Worm (Caenorhabditis elegans) whole organism, L2 larva: Measurements from ENCODE around the gene pid-1.

Experiments
- egl-27 ChIP-seq: sonication (generic microtip); optimal IDR thresholded peaks from 3 replicates; lab custom pipeline; 2017; ENCODE audit warnings: missing biosample characterization, missing genetic modification reagents, missing genetic modification characterization
- nhr-11 ChIP-seq: fragments of 150-350 bp; optimal IDR thresholded peaks from 2 replicates; lab custom pipeline; 2014; ENCODE audit warnings: missing biosample characterization, missing genetic modification characterization
- nhr-21 ChIP-seq: fragments of 150-350 bp; optimal IDR thresholded peaks from 2 replicates; lab custom pipeline; 2014; ENCODE audit warnings: missing biosample characterization, missing genetic modification characterization
- ztf-11 ChIP-seq: sonication (generic microtip); optimal IDR thresholded peaks from 2 replicates; lab custom pipeline; 2017; ENCODE audit warnings: missing biosample characterization, missing genetic modification characterization

DNA sequence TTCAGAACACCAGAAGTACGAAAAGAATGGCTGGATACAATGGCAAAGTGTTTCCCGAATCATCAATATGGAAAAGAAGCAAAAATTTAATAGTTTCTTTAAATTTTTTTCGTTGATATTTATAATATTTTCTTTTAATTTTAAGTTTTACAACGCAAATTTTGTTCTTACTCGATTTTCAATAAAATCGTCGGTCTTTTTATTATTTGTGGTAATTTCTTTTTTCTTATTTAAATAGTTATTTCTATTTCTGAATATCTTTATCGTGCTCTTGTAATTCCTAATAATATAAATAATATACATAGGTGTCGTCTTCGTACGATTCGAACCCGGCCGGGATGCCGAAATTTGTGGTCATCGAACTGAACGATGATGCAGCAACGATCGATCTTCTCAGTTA lies 18.7 kb downstream of the pid-1 start, which contains the start of gene lir-1:
- TF ChIP-seq egl-27 (no peak), nhr-21 (tag; lab: Kevin White, UChicago) (no peak), ztf-11 (no peak), nhr-11 (tag; lab: Kevin White, UChicago) (no peak)
